Worm (Caenorhabditis elegans): Measurements from ENCODE around the gene gtsf-1.

ce11 chrIV:16829896-16830295, 35.7 kb upstream of the gtsf-1 start, which contains the start of gene Y116A8A.7:
- TF ChIP-seq med-1 (GFP tag; optimal IDR thresholded peaks at IDR 0.05; ENCODE audit: insufficient read depth) (no peak), klf-2 (GFP tag; conservative IDR thresholded peaks at IDR 0.05) (no peak), flt-1 (GFP tag; IDR thresholded peaks at IDR 0.05) (no peak), tab-1 (GFP tag; IDR thresholded peaks at IDR 0.05) (no peak), T22C8.4 (GFP tag; IDR thresholded peaks at IDR 0.05) (no peak), ztf-29 (GFP tag; IDR thresholded peaks at IDR 0.05) (no peak), ref-1 (GFP tag; conservative IDR thresholded peaks at IDR 0.05) (no peak)
